Fruit fly (Drosophila melanogaster): ENCODE data around the gene CG31917.

dm6 chr2L:5046261-5046660 lies 35.6 kb upstream of the CG31917 start:
- no peak for TF ChIP-seq CG8478 (optimal IDR thresholded peaks at IDR 0.05)
- no peak for TF ChIP-seq psq (optimal IDR thresholded peaks at IDR 0.05)
- no peak for TF ChIP-seq pan (optimal IDR thresholded peaks at IDR 0.05)
- no peak for TF ChIP-seq Dll (optimal IDR thresholded peaks at IDR 0.05)
- TF ChIP-seq usp (GFP tag; optimal IDR thresholded peaks at IDR 0.05): no peak
- no peak for TF ChIP-seq EcR (GFP tag; optimal IDR thresholded peaks at IDR 0.05)
